Fruit fly (Drosophila melanogaster): ENCODE results near the gene mura.

mura gene

DNA sequence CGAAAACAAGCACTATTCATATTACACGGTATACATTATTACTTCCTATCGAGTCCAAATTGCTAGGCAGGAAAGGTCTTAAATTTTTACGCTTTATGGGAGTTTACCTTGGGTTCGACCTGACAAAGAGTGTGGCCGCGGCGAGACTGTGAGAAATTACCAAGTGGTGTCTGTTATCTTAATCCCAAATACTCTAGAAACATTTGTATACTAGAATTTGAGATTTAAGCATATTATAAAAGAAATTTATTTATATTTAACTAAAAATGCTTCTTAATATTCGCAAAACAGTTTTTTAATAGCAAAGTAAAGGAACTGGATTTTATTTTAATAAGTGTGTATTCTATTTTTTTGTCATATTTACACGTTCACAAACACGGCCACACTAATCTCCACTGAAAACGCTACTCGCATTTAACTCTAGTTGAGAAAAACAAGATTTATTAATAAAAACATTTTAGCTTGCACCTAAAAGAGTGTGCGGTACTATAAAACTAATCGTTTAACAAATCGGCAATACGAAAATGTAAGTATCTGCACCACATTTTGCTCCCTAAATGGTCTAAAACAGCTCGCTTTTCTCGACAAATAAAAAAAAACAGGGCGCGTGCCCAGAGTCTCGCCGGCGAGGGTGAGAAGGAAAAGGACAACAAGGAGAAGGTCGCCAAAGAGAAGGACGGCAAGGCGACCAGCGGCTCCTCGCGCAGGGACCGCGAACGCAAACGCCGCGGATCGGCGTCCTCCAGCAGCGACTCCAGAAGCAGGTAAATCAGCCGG, at the start of gene mura, which contains the start of gene RnpS1 (continued):
- peak; percentile 59 for TF ChIP-seq sqz (GFP tag; optimal IDR thresholded peaks at IDR 0.05)
- TF ChIP-seq CrebB (tag; optimal IDR thresholded peaks at IDR 0.05) = no peak
- TF ChIP-seq sug (tag; optimal IDR thresholded peaks at IDR 0.05) = peak; percentile 61
- TF ChIP-seq CG14860 (GFP tag; IDR thresholded peaks at IDR 0.05; ENCODE audit: partially characterized antibody) = no peak
- TF ChIP-seq CG2712 (tag; optimal IDR thresholded peaks at IDR 0.05) = peak; percentile 38
- no peak for TF ChIP-seq Hr39 (optimal IDR thresholded peaks at IDR 0.05)
- TF ChIP-seq pzg (GFP tag; optimal IDR thresholded peaks at IDR 0.05) = peak; percentile 56
- no peak for TF ChIP-seq CG12299 (tag; optimal IDR thresholded peaks at IDR 0.05)
- TF ChIP-seq Sry-β (GFP tag; optimal IDR thresholded peaks at IDR 0.05) = no peak
- TF ChIP-seq Fer2 (tag; optimal IDR thresholded peaks at IDR 0.05) = no peak
- TF ChIP-seq CG13123 (GFP tag; optimal IDR thresholded peaks at IDR 0.05) = no peak
- TF ChIP-seq cwo (GFP tag; optimal IDR thresholded peaks at IDR 0.05) = no peak
- TF ChIP-seq peb (GFP tag; IDR thresholded peaks at IDR 0.05) = no peak
- no peak for TF ChIP-seq repo (GFP tag; optimal IDR thresholded peaks at IDR 0.05)
- no peak for TF ChIP-seq CG4360 (GFP tag; IDR thresholded peaks at IDR 0.05)
- no peak for TF ChIP-seq sna (GFP tag; IDR thresholded peaks at IDR 0.05; ENCODE audit: partially characterized antibody)
- peak; percentile 73 for TF ChIP-seq CG14710 (tag; optimal IDR thresholded peaks at IDR 0.05)
- no peak for TF ChIP-seq lmd (GFP tag; IDR thresholded peaks at IDR 0.05)
- TF ChIP-seq stwl (tag; optimal IDR thresholded peaks at IDR 0.05) = peak; percentile 8
- TF ChIP-seq Myb (GFP tag; optimal IDR thresholded peaks at IDR 0.05) = no peak
- TF ChIP-seq caup (GFP tag; optimal IDR thresholded peaks at IDR 0.05; ENCODE audit: severe bottlenecking) = no peak
- TF ChIP-seq CG8944 (GFP tag; optimal IDR thresholded peaks at IDR 0.05) = no peak
- peak; percentile 25 for TF ChIP-seq gem (tag; optimal IDR thresholded peaks at IDR 0.05)
- TF ChIP-seq MESR4 (GFP tag; optimal IDR thresholded peaks at IDR 0.05) = peak; percentile 72
- peak; percentile 12 for TF ChIP-seq phol (tag; optimal IDR thresholded peaks at IDR 0.05)
- no peak for TF ChIP-seq btn (GFP tag; optimal IDR thresholded peaks at IDR 0.05)
- TF ChIP-seq CG12659 (GFP tag; optimal IDR thresholded peaks at IDR 0.05) = peak; percentile 43
- no peak for TF ChIP-seq ase (GFP tag; IDR thresholded peaks at IDR 0.05)
- TF ChIP-seq Fer1 (GFP tag; optimal IDR thresholded peaks at IDR 0.05) = peak; percentile 31
- no peak for TF ChIP-seq Blimp-1 (GFP tag; optimal IDR thresholded peaks at IDR 0.05)
- no peak for TF ChIP-seq NfI (GFP tag; optimal IDR thresholded peaks at IDR 0.05)
- no peak for TF ChIP-seq CG32767 (GFP tag; IDR thresholded peaks at IDR 0.05)
- peak; percentile 77 for TF ChIP-seq gfzf (GFP tag; optimal IDR thresholded peaks at IDR 0.05)
- TF ChIP-seq CG6654 (GFP tag; optimal IDR thresholded peaks at IDR 0.05) = no peak
- TF ChIP-seq tap (tag; optimal IDR thresholded peaks at IDR 0.05) = no peak
- no peak for TF ChIP-seq sd (tag; optimal IDR thresholded peaks at IDR 0.05)
- no peak for TF ChIP-seq klu (GFP tag; IDR thresholded peaks at IDR 0.05)
- TF ChIP-seq her (GFP tag; optimal IDR thresholded peaks at IDR 0.05) = peak; percentile 24
- no peak for TF ChIP-seq CG13296 (GFP tag; optimal IDR thresholded peaks at IDR 0.05)
- TF ChIP-seq CG10543 (GFP tag; optimal IDR thresholded peaks at IDR 0.05) = peak; percentile 55
- TF ChIP-seq CG31388 (GFP tag; optimal IDR thresholded peaks at IDR 0.05) = no peak
- TF ChIP-seq CoRest (tag; optimal IDR thresholded peaks at IDR 0.05) = no peak
- TF ChIP-seq hth (optimal IDR thresholded peaks at IDR 0.05) = no peak
- no peak for TF ChIP-seq H15 (GFP tag; IDR thresholded peaks at IDR 0.05)
- peak; percentile 59 for TF ChIP-seq CG10267 (tag; optimal IDR thresholded peaks at IDR 0.05)
- TF ChIP-seq cg (GFP tag; optimal IDR thresholded peaks at IDR 0.05) = no peak
- TF ChIP-seq Deaf1 (tag; optimal IDR thresholded peaks at IDR 0.05) = no peak
- TF ChIP-seq Rx (GFP tag; IDR thresholded peaks at IDR 0.05) = no peak
- no peak for TF ChIP-seq mirr (GFP tag; optimal IDR thresholded peaks at IDR 0.05)
